Worm (Caenorhabditis elegans) whole organism, young adult: Measurements from ENCODE around the gene C04C3.4.

Experiments
- B0019.2 ChIP-seq: fragments of 200-800 bp; sonication (Bioruptor generic); conservative IDR thresholded peaks from 2 replicates; pipeline ENCODE4 v1.3.6; 2022; ENCODE audit warnings: missing genetic modification reagents, missing genetic modification characterization, missing compliant biosample characterization
- C17E4.6 ChIP-seq: fragments of 200-800 bp; sonication (Bioruptor generic); IDR thresholded peaks from 2 replicates; pipeline ENCODE4 v1.3.6; 2022; ENCODE audit warnings: missing genetic modification reagents, missing genetic modification characterization, missing compliant biosample characterization
- F23B12.7 ChIP-seq: sonication (generic microtip); optimal IDR thresholded peaks from 2 replicates; lab custom pipeline; 2017; ENCODE audit warnings: missing genetic modification characterization, mild to moderate bottlenecking, missing compliant biosample characterization, antibody characterized with exemption, moderate library complexity; ENCODE audit not compliant: insufficient read depth
- F33H1.4 ChIP-seq: fragments of 200-800 bp; sonication (Bioruptor generic); IDR thresholded peaks from 2 replicates; pipeline ENCODE4 v1.3.6; 2022; ENCODE audit warnings: missing genetic modification reagents, missing genetic modification characterization, missing compliant biosample characterization
- F39B2.1 ChIP-seq: fragments of 200-800 bp; sonication (Bioruptor generic); IDR thresholded peaks from 2 replicates; pipeline ENCODE4 v1.3.6; 2022; ENCODE audit warnings: missing genetic modification reagents, missing genetic modification characterization, missing compliant biosample characterization
- F52B5.7 ChIP-seq: sonication (generic microtip); optimal IDR thresholded peaks from 2 replicates; lab custom pipeline; 2016; ENCODE audit warnings: mild to moderate bottlenecking, missing genetic modification characterization, missing compliant biosample characterization
- F57C9.4 ChIP-seq: sonication (generic microtip); optimal IDR thresholded peaks from 2 replicates; lab custom pipeline; 2017; ENCODE audit warnings: mild to moderate bottlenecking, missing genetic modification characterization, missing compliant biosample characterization
- K11D2.4 ChIP-seq: fragments of 200-800 bp; sonication (Bioruptor generic); IDR thresholded peaks from 2 replicates; pipeline ENCODE4 v1.3.6; 2022; ENCODE audit warnings: missing genetic modification reagents, missing genetic modification characterization, missing compliant biosample characterization
- T07F8.4 ChIP-seq: sonication (generic microtip); optimal IDR thresholded peaks from 2 replicates; lab custom pipeline; 2016; ENCODE audit warnings: mild to moderate bottlenecking, missing genetic modification characterization, moderate library complexity, missing compliant biosample characterization
- ZK185.1 ChIP-seq: sonication (generic microtip); optimal IDR thresholded peaks from 2 replicates; lab custom pipeline; 2016; ENCODE audit warnings: mild to moderate bottlenecking, missing genetic modification characterization, missing compliant biosample characterization; ENCODE audit not compliant: poor library complexity, severe bottlenecking
- akir-1 ChIP-seq: fragments of 200-800 bp; sonication (Bioruptor generic); optimal IDR thresholded peaks from 2 replicates; lab custom pipeline; 2018; ENCODE audit warnings: mild to moderate bottlenecking, missing genetic modification characterization, moderate library complexity, missing compliant biosample characterization
- aptf-3 ChIP-seq: fragments of 200-800 bp; sonication (Bioruptor generic); IDR thresholded peaks from 2 replicates; pipeline ENCODE4 v1.3.6; 2022; ENCODE audit warnings: missing genetic modification characterization, missing compliant biosample characterization
- atf-7 ChIP-seq: sonication (generic microtip); optimal IDR thresholded peaks from 2 replicates; lab custom pipeline; 2017; ENCODE audit warnings: mild to moderate bottlenecking, missing genetic modification characterization, missing compliant biosample characterization
- attf-3 ChIP-seq: fragments of 200-800 bp; sonication (Bioruptor generic); conservative IDR thresholded peaks from 2 replicates; pipeline ENCODE4 v1.3.6; 2022; ENCODE audit warnings: missing genetic modification reagents, missing genetic modification characterization, missing compliant biosample characterization
- attf-5 ChIP-seq: fragments of 200-800 bp; sonication (Bioruptor generic); optimal IDR thresholded peaks from 2 replicates; lab custom pipeline; 2018; ENCODE audit warnings: mild to moderate bottlenecking, missing genetic modification characterization, missing compliant biosample characterization
- attf-6 ChIP-seq: fragments of 200-800 bp; sonication (Bioruptor generic); IDR thresholded peaks from 2 replicates; pipeline ENCODE4 v1.3.6; 2022; ENCODE audit warnings: missing genetic modification reagents, missing genetic modification characterization, missing compliant biosample characterization
- bed-2 ChIP-seq: fragments of 200-800 bp; sonication (Bioruptor generic); IDR thresholded peaks from 2 replicates; pipeline ENCODE4 v1.3.6; 2022; ENCODE audit warnings: missing genetic modification reagents, missing genetic modification characterization, missing compliant biosample characterization
- ceh-27 ChIP-seq: fragments of 200-800 bp; sonication (Bioruptor generic); optimal IDR thresholded peaks from 2 replicates; lab custom pipeline; 2018; ENCODE audit warnings: mild to moderate bottlenecking, missing genetic modification characterization, moderate library complexity, missing compliant biosample characterization
- ceh-40 ChIP-seq: fragments of 200-800 bp; sonication (Bioruptor generic); IDR thresholded peaks from 2 replicates; pipeline ENCODE4 v1.3.6; 2022; ENCODE audit warnings: missing genetic modification characterization, missing compliant biosample characterization
- efl-1 ChIP-seq: fragments of 150-350 bp; optimal IDR thresholded peaks from 2 replicates; lab custom pipeline; 2014; ENCODE audit warnings: missing biosample characterization, missing genetic modification reagents, missing genetic modification characterization
- egl-18 ChIP-seq: fragments of 200-800 bp; sonication (Bioruptor generic); IDR thresholded peaks from 2 replicates; pipeline ENCODE4 v1.3.6; 2022; ENCODE audit warnings: missing genetic modification reagents, missing genetic modification characterization, missing compliant biosample characterization
- ets-4 ChIP-seq: fragments of 200-800 bp; sonication (Bioruptor generic); optimal IDR thresholded peaks from 2 replicates; lab custom pipeline; 2018; ENCODE audit warnings: mild to moderate bottlenecking, missing genetic modification characterization, missing compliant biosample characterization
- fkh-3 ChIP-seq: sonication (generic microtip); optimal IDR thresholded peaks from 2 replicates; lab custom pipeline; 2016; ENCODE audit warnings: mild to moderate bottlenecking, missing genetic modification characterization, missing compliant biosample characterization
- gei-17 ChIP-seq: fragments of 200-800 bp; sonication (Bioruptor generic); optimal IDR thresholded peaks from 2 replicates; lab custom pipeline; 2018; ENCODE audit warnings: mild to moderate bottlenecking, missing genetic modification characterization, missing compliant biosample characterization
- hmg-20 ChIP-seq: fragments of 200-800 bp; sonication (Bioruptor generic); IDR thresholded peaks from 2 replicates; pipeline ENCODE4 v1.3.6; 2022; ENCODE audit warnings: missing genetic modification reagents, missing genetic modification characterization, missing compliant biosample characterization
- hrde-1 ChIP-seq: sonication (generic microtip); optimal IDR thresholded peaks from 2 replicates; lab custom pipeline; 2016; ENCODE audit warnings: missing genetic modification characterization, mild to moderate bottlenecking, missing compliant biosample characterization, moderate library complexity, missing genotype, missing genetic modification reagents, borderline replicate concordance
- lsl-1 ChIP-seq: fragments of 200-800 bp; sonication (Bioruptor generic); optimal IDR thresholded peaks from 2 replicates; lab custom pipeline; 2018; ENCODE audit warnings: mild to moderate bottlenecking, missing genetic modification characterization, moderate library complexity, missing compliant biosample characterization
- madf-10 ChIP-seq: sonication (generic microtip); optimal IDR thresholded peaks from 2 replicates; lab custom pipeline; 2016; ENCODE audit warnings: mild to moderate bottlenecking, missing genetic modification characterization, missing compliant biosample characterization
- nfya-2 ChIP-seq: fragments of 200-800 bp; sonication (Bioruptor generic); IDR thresholded peaks from 2 replicates; pipeline ENCODE4 v1.3.6; 2022; ENCODE audit warnings: missing genetic modification reagents, missing genetic modification characterization, missing compliant biosample characterization
- nfyb-1 ChIP-seq: fragments of 200-800 bp; sonication (Bioruptor generic); IDR thresholded peaks from 2 replicates; pipeline ENCODE4 v1.3.6; 2022; ENCODE audit warnings: missing genetic modification reagents, missing genetic modification characterization, missing compliant biosample characterization
- nhr-179 ChIP-seq: sonication (generic microtip); optimal IDR thresholded peaks from 2 replicates; lab custom pipeline; 2016; ENCODE audit warnings: mild to moderate bottlenecking, missing genetic modification characterization, missing compliant biosample characterization
- nhr-80 ChIP-seq: sonication (generic microtip); optimal IDR thresholded peaks from 2 replicates; lab custom pipeline; 2016; ENCODE audit warnings: missing genetic modification characterization, missing compliant biosample characterization
- pbrm-1 ChIP-seq: fragments of 200-800 bp; sonication (Bioruptor generic); IDR thresholded peaks from 2 replicates; pipeline ENCODE4 v1.3.6; 2022; ENCODE audit warnings: missing genetic modification reagents, missing genetic modification characterization, missing compliant biosample characterization
- rpc-1 ChIP-seq, 2 experiments: fragments of 150-350 bp in 1 of 2; sonication (generic microtip) in 1 of 2; optimal IDR thresholded peaks; 2 replicates each; lab custom pipeline; 2014 to 2018; ENCODE audit warnings: missing biosample characterization in 1 of 2, missing genetic modification characterization in 1 of 2, missing genetic modification reagents in 1 of 2, missing genotype in 1 of 2
- snpc-1.3 ChIP-seq: sonication (generic microtip); optimal IDR thresholded peaks from 2 replicates; lab custom pipeline; 2017; ENCODE audit warnings: missing genetic modification characterization, mild to moderate bottlenecking, missing compliant biosample characterization, antibody characterized with exemption, moderate library complexity, missing genotype, missing genetic modification reagents; ENCODE audit not compliant: insufficient read depth
- snpc-3.4 ChIP-seq: sonication (generic microtip); optimal IDR thresholded peaks from 2 replicates; lab custom pipeline; 2017; ENCODE audit warnings: missing genetic modification characterization, mild to moderate bottlenecking, missing compliant biosample characterization, antibody characterized with exemption, moderate library complexity, missing genotype, missing genetic modification reagents
- somi-1 ChIP-seq: fragments of 200-800 bp; sonication (Bioruptor generic); optimal IDR thresholded peaks from 2 replicates; lab custom pipeline; 2018; ENCODE audit warnings: mild to moderate bottlenecking, missing genetic modification characterization, missing compliant biosample characterization
- sptf-2 ChIP-seq: fragments of 200-800 bp; sonication (Bioruptor generic); optimal IDR thresholded peaks from 2 replicates; lab custom pipeline; 2018; ENCODE audit warnings: mild to moderate bottlenecking, missing genetic modification characterization, missing compliant biosample characterization
- unc-62 ChIP-seq: fragments of 150-350 bp; optimal IDR thresholded peaks from 2 replicates; lab custom pipeline; 2014; ENCODE audit warnings: missing biosample characterization, missing genetic modification reagents, missing genetic modification characterization
- zfh-2 ChIP-seq: fragments of 200-800 bp; sonication (Bioruptor generic); conservative IDR thresholded peaks from 2 replicates; pipeline ENCODE4 v1.3.6; 2022; ENCODE audit warnings: missing genetic modification reagents, missing genetic modification characterization, missing compliant biosample characterization
- ztf-22 ChIP-seq: fragments of 200-800 bp; sonication (Bioruptor generic); optimal IDR thresholded peaks from 2 replicates; lab custom pipeline; 2018; ENCODE audit warnings: mild to moderate bottlenecking, missing genetic modification characterization, moderate library complexity, missing compliant biosample characterization
- ztf-26 ChIP-seq: sonication (generic microtip); optimal IDR thresholded peaks from 2 replicates; lab custom pipeline; 2017; ENCODE audit warnings: missing genetic modification characterization, missing compliant biosample characterization
- ztf-6 ChIP-seq: fragments of 200-800 bp; sonication (Bioruptor generic); IDR thresholded peaks from 2 replicates; pipeline ENCODE4 v1.3.6; 2022; ENCODE audit warnings: missing genetic modification reagents, missing genetic modification characterization, missing compliant biosample characterization

C04C3.4 gene

DNA sequence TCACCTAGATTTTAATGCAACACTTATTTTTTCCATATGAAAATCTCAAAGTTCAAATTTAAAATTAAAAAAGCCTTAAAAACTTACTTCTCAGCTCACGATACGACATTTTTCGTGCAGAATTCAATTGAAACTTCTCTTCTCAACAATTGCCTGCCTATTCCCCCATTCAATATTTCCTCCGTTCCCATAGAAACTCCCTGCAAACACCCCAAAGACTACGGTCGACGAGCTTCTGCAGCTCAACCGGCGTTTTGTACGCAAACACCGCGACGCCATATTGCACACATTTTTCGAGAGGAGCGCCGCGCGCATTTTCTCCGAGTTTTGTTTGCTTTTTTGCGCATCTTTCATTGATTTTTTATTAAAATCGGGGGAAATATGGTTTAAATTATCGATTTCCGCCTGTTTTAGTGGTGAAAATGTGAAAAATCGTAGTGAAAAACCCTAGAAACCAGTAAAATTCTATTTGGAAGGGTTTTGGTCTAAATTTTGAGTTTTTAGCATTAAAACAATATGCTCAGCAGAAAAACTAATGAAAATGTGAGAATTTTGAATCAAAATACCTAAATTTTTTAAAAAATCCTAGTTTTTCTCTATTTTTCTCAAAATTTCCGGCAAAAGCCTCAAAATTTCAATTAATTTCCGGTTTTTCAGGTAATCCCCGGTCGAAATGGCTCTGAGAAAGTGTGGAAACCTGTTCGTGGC is 5.0 kb downstream of the C04C3.4 start, which contains the start of the genes dyf-3 and pdhb-1 (continued):
- TF ChIP-seq F33H1.4 (GFP tag; lab: Robert Waterston, UW) (no peak; the same call in 1 of the 2 replicates), C17E4.6 (GFP tag; lab: Robert Waterston, UW) (no peak), egl-18 (GFP tag; lab: Robert Waterston, UW) (no peak), F39B2.1 (GFP tag; lab: Robert Waterston, UW) (no peak), efl-1 (GFP tag; lab: Kevin White, UChicago) (peak; percentile 34), T07F8.4 (no peak), aptf-3 (GFP tag; lab: Robert Waterston, UW) (no peak), nfya-2 (GFP tag; lab: Robert Waterston, UW) (no peak), gei-17 (GFP tag; lab: Kevin White, UChicago) (no peak), rpc-1 (optimal IDR thresholded peaks at IDR 0.05; lab: Kevin White, UChicago) (no peak), rpc-1 (tag; optimal IDR thresholded peaks at IDR 0.05; lab: Kevin White, UChicago) (no peak), ets-4 (no peak), F57C9.4 (tag; lab: Kevin White, UChicago) (no peak), ztf-6 (no peak), fkh-3 (no peak), pbrm-1 (GFP tag; lab: Robert Waterston, UW) (no peak), somi-1 (GFP tag; lab: Kevin White, UChicago) (no peak), madf-10 (no peak), unc-62 (GFP tag; lab: Kevin White, UChicago) (no peak), nfyb-1 (no peak), ZK185.1 (tag; lab: Kevin White, UChicago) (no peak)

DNA sequence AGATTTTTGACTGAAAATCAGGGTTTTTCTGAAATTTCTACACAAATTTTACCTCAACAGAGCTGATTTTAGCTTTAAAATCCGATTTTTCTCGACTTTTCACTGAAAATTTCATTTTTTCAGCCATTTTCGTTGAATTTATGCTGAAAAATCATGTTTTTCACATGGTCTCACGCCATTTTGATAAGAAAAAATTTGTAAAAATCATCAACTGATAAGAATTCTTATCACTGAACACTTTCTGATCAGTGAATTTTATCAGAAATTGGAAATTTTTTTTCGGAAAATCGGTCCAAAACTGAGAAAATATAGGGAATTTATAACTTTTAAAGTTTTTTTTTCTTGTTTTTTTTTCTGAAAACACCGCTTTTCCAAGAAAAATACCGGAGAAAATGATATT is 6.8 kb downstream of the C04C3.4 start:
- no peak for TF ChIP-seq attf-3 (GFP tag; lab: Robert Waterston, UW)
- no peak for TF ChIP-seq snpc-3.4 (tag; lab: Kevin White, UChicago)
- TF ChIP-seq ceh-40 (GFP tag; lab: Robert Waterston, UW): no peak
- no peak for TF ChIP-seq C17E4.6 (GFP tag; lab: Robert Waterston, UW)
- no peak for TF ChIP-seq F23B12.7
- no peak for TF ChIP-seq atf-7 (tag; lab: Kevin White, UChicago)
- no peak for TF ChIP-seq hrde-1
- no peak for TF ChIP-seq attf-5
- no peak for TF ChIP-seq nhr-80 (tag; lab: Kevin White, UChicago)
- no peak for TF ChIP-seq attf-6 (GFP tag; lab: Robert Waterston, UW)

DNA sequence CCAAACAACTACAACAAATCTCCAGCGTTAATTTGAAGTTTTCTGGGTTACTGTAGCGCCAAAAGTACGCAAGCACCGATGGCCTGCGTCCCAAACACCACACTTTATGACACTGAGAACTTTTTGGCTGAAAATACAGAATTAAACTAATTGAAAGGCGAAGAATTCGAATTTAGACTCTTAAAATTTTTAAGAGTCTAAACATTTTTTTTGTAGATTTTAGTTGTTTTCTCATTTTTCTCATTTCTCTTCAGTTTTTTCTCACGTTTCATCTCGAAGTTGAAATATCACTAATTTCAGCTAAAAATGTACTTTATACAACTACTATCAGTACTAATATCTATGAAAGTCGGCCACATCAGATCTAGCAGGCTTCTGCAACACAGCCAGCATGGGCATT is 21.2 kb downstream of the C04C3.4 start, which contains the start of gene lgc-9:
TSS of gene lgc-9 (plus strand) at position 301 of the 400 bp plus-strand sequence.
- TF ChIP-seq B0019.2 (no peak), bed-2 (GFP tag; lab: Robert Waterston, UW) (no peak), nfyb-1 (no peak), lsl-1 (GFP tag; lab: Kevin White, UChicago) (no peak), aptf-3 (GFP tag; lab: Robert Waterston, UW) (no peak)

DNA sequence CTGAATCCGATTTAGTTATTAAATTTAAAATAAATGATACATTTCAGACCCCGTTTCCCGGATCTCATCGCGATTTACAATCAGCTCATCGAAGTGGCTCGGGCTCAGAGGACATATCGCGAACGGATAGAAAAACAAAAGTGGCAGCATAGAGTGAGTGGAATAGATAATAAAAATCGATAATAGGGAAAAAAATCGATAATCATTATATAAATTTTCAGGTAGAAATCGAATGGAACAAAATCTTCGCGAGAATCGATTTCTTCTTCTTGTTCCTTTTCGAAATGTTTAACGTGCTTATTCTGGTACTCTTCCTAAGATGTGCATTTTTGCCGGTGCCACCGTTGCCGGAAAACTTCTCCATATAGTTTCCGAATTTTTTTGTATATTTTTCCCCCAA is 24.6 kb downstream of the C04C3.4 start:
- TF ChIP-seq hmg-20 (GFP tag; lab: Robert Waterston, UW) (no peak), ceh-27 (GFP tag; lab: Kevin White, UChicago) (no peak), madf-10 (no peak), fkh-3 (no peak), ztf-26 (tag; lab: Kevin White, UChicago) (no peak), sptf-2 (GFP tag; lab: Kevin White, UChicago) (no peak), ztf-22 (GFP tag; lab: Kevin White, UChicago) (no peak), K11D2.4 (GFP tag; lab: Robert Waterston, UW) (no peak), F52B5.7 (tag; lab: Kevin White, UChicago) (no peak), somi-1 (GFP tag; lab: Kevin White, UChicago) (no peak), hrde-1 (no peak), nhr-179 (tag; lab: Kevin White, UChicago) (no peak), zfh-2 (GFP tag; lab: Robert Waterston, UW) (no peak), nfyb-1 (no peak), snpc-1.3 (tag; lab: Kevin White, UChicago) (no peak), akir-1 (GFP tag; lab: Kevin White, UChicago) (no peak)
